Worm (Caenorhabditis elegans): ENCODE measurements around the gene T01G5.7.

Gene T01G5.7

DNA sequence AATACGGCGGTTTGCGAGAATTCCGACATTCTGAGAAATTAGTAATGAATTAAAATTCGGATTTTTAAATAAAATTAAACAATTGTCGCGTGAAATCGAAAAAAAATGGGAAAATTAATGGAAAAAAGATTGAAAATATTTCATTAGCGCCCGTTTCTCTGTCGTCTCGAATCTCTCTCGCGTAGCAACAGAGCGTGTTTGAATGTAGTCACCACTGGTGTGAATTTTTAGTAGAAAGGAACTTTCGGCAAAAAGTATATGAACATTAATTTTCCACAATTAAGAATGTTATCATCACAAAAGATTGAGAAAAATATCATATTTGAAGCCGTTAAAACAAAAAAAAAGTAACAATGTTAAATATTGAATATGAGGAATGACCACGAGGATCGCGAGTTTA, 25.0 kb downstream of the T01G5.7 start, which contains the start of gene aipl-1:
Gene aipl-1 (minus strand): TSS at position 30 of the 400 bp plus-strand sequence.
- TF ChIP-seq sdz-12 (GFP tag; optimal IDR thresholded peaks at IDR 0.05) (no peak), ztf-11 (tag; optimal IDR thresholded peaks at IDR 0.05) (no peak), mxl-2 (GFP tag; conservative IDR thresholded peaks at IDR 0.05) (no peak), nhr-25 (tag; optimal IDR thresholded peaks at IDR 0.05; ENCODE audit: borderline replicate concordance, insufficient read depth) (no peak), daf-16 (GFP tag; optimal IDR thresholded peaks at IDR 0.05) (no peak), daf-16 (tag; optimal IDR thresholded peaks at IDR 0.05) (peak; percentile 10), vab-7 (GFP tag; IDR thresholded peaks at IDR 0.05) (no peak), unc-62 (GFP tag; optimal IDR thresholded peaks at IDR 0.05 in 1 of 2) (no peak), unc-62 (tag; optimal IDR thresholded peaks at IDR 0.05) (no peak), madf-5 (GFP tag; IDR thresholded peaks at IDR 0.05) (no peak), spr-1 (tag; optimal IDR thresholded peaks at IDR 0.05) (no peak), madf-9 (GFP tag; conservative IDR thresholded peaks at IDR 0.05) (0 out of 2 replicates have a peak, but pooled peaks have one; percentile 11), dmd-8 (GFP tag; IDR thresholded peaks at IDR 0.05) (no peak), zfp-3 (GFP tag; conservative IDR thresholded peaks at IDR 0.05) (no peak), ceh-20 (GFP tag; IDR thresholded peaks at IDR 0.05) (no peak), lir-3 (tag; optimal IDR thresholded peaks at IDR 0.05) (no peak), pha-4 (GFP tag; IDR thresholded peaks at IDR 0.05) (no peak), pha-4 (tag; optimal IDR thresholded peaks at IDR 0.05) (peak; percentile 47), nhr-76 (tag; optimal IDR thresholded peaks at IDR 0.05) (no peak), lin-1 (GFP tag; IDR thresholded peaks at IDR 0.05) (no peak), nhr-102 (tag; optimal IDR thresholded peaks at IDR 0.05) (no peak), F37D6.2 (tag; optimal IDR thresholded peaks at IDR 0.05) (no peak), nhr-28 (tag; optimal IDR thresholded peaks at IDR 0.05) (peak; percentile 69), saeg-2 (GFP tag; IDR thresholded peaks at IDR 0.05) (no peak), Y5F2A.4 (GFP tag; optimal IDR thresholded peaks at IDR 0.05) (no peak), mdl-1 (tag; optimal IDR thresholded peaks at IDR 0.05) (peak in 1 of 2 experiments; percentile 21), unc-39 (tag; optimal IDR thresholded peaks at IDR 0.05) (no peak), nhr-48 (tag; optimal IDR thresholded peaks at IDR 0.05) (no peak), D1046.2 (GFP tag; IDR thresholded peaks at IDR 0.05) (no peak), php-3 (GFP tag; IDR thresholded peaks at IDR 0.05) (no peak), ZK546.5 (tag; optimal IDR thresholded peaks at IDR 0.05) (no peak), egl-43 (GFP tag; IDR thresholded peaks at IDR 0.05) (no peak), zip-11 (GFP tag; IDR thresholded peaks at IDR 0.05) (no peak), nhr-237 (tag; optimal IDR thresholded peaks at IDR 0.05) (no peak), mdt-29 (GFP tag; IDR thresholded peaks at IDR 0.05) (no peak), F10B5.3 (tag; optimal IDR thresholded peaks at IDR 0.05) (no peak), ZK337.2 (GFP tag; IDR thresholded peaks at IDR 0.05) (peak; percentile 47; the same call in 1 of the 2 replicates), aly-2 (tag; optimal IDR thresholded peaks at IDR 0.05) (no peak), lsy-2 (tag; optimal IDR thresholded peaks at IDR 0.05) (peak in 1 of 2 experiments; percentile 46), nhr-6 (tag; optimal IDR thresholded peaks at IDR 0.05) (peak; percentile 97), hlh-11 (tag; optimal IDR thresholded peaks at IDR 0.05) (peak; percentile 31), mxl-3 (GFP tag; optimal IDR thresholded peaks at IDR 0.05) (no peak), dve-1 (tag; optimal IDR thresholded peaks at IDR 0.05; ENCODE audit: insufficient read depth) (peak; percentile 55), aha-1 (tag) (no peak), gei-8 (GFP tag; optimal IDR thresholded peaks at IDR 0.05) (no peak), daf-12 (tag; optimal IDR thresholded peaks at IDR 0.05) (no peak), duxl-1 (tag; optimal IDR thresholded peaks at IDR 0.05; ENCODE audit: poor library complexity) (no peak), pqm-1 (tag; optimal IDR thresholded peaks at IDR 0.05) (no peak), ztf-7 (tag; optimal IDR thresholded peaks at IDR 0.05) (no peak), F44E2.7 (GFP tag; IDR thresholded peaks at IDR 0.05) (no peak), Y48G9A.11 (GFP tag; IDR thresholded peaks at IDR 0.05) (no peak), lin-13 (GFP tag; optimal IDR thresholded peaks at IDR 0.05) (peak; percentile 58), tra-1 (GFP tag; IDR thresholded peaks at IDR 0.05) (no peak)
